Fruit fly (Drosophila melanogaster) whole organism, prepupa: ENCODE results near the gene Obp99b.
A peak's percentile ranks its signal among the peaks of the same experiment; 100 is the strongest.

Source experiments
- CG10669 ChIP-seq: fragments of 200-800 bp; sonication (Bioruptor generic); optimal IDR thresholded peaks from 3 replicates; lab custom pipeline; 2018; ENCODE audit warnings: missing biosample characterization, mild to moderate bottlenecking, missing genetic modification characterization, moderate library complexity
- CG11294 ChIP-seq: fragments of 200-800 bp; sonication (Bioruptor generic); IDR thresholded peaks from 2 replicates; pipeline ENCODE4 v1.3.6; 2022; ENCODE audit warnings: missing biosample characterization, missing genetic modification characterization
- CG11902 ChIP-seq: fragments of 200-800 bp; sonication (Bioruptor generic); optimal IDR thresholded peaks from 3 replicates; lab custom pipeline; 2016; ENCODE audit warnings: missing biosample characterization, missing genetic modification characterization
- CG15336 ChIP-seq: fragments of 200-800 bp; sonication (Bioruptor generic); IDR thresholded peaks from 2 replicates; pipeline ENCODE4 v1.3.6; 2022; ENCODE audit warnings: missing biosample characterization, missing genetic modification characterization
- CG32006 ChIP-seq: fragments of 200-800 bp; sonication (Bioruptor generic); optimal IDR thresholded peaks from 3 replicates; lab custom pipeline; 2017; ENCODE audit warnings: missing biosample characterization, mild to moderate bottlenecking, missing genetic modification characterization
- CG3919 ChIP-seq: fragments of 200-800 bp; sonication (Bioruptor generic); optimal IDR thresholded peaks from 3 replicates; lab custom pipeline; 2016; ENCODE audit warnings: missing biosample characterization, missing genetic modification characterization
- CG4318 ChIP-seq: fragments of 200-800 bp; sonication (Bioruptor generic); optimal IDR thresholded peaks from 3 replicates; lab custom pipeline; 2017; ENCODE audit warnings: missing biosample characterization, mild to moderate bottlenecking, missing genetic modification characterization
- CG6276 ChIP-seq: fragments of 200-800 bp; sonication (Bioruptor generic); optimal IDR thresholded peaks from 2 replicates; lab custom pipeline; 2017; ENCODE audit warnings: missing biosample characterization, mild to moderate bottlenecking, missing genetic modification characterization
- CG8119 ChIP-seq: fragments of 200-800 bp; sonication (Bioruptor generic); IDR thresholded peaks from 3 replicates; pipeline ENCODE4 v1.3.6; 2022; ENCODE audit warnings: missing biosample characterization, missing genetic modification characterization
- CG8632 ChIP-seq: fragments of 200-800 bp; sonication (Bioruptor generic); optimal IDR thresholded peaks from 3 replicates; lab custom pipeline; 2016; ENCODE audit warnings: missing biosample characterization, missing genetic modification characterization
- Eip75B ChIP-seq: fragments of 200-800 bp; sonication (Bioruptor generic); optimal IDR thresholded peaks from 3 replicates; lab custom pipeline; 2016; ENCODE audit warnings: missing biosample characterization, missing genetic modification characterization
- Eip78C ChIP-seq: fragments of 200-800 bp; sonication (Bioruptor generic); peaks from one replicate; lab custom pipeline; 2016; ENCODE audit warnings: missing biosample characterization, missing genetic modification characterization
- Ets96B ChIP-seq: fragments of 200-800 bp; optimal IDR thresholded peaks from 2 replicates; lab custom pipeline; 2019; ENCODE audit warnings: missing biosample characterization, mild to moderate bottlenecking, missing genetic modification characterization, moderate library complexity
- Hr38 ChIP-seq: sonication (Bioruptor generic); optimal IDR thresholded peaks from 2 replicates; lab custom pipeline; 2016; ENCODE audit warnings: missing biosample characterization, missing genetic modification characterization
- Hr39 ChIP-seq: fragments of 200-800 bp; sonication (Bioruptor generic); optimal IDR thresholded peaks from 2 replicates; lab custom pipeline; 2016; ENCODE audit warnings: missing biosample characterization, missing genetic modification characterization
- Hr4 ChIP-seq: fragments of 200-800 bp; sonication (Bioruptor generic); optimal IDR thresholded peaks from 3 replicates; lab custom pipeline; 2016; ENCODE audit warnings: missing biosample characterization, missing genetic modification characterization
- Met ChIP-seq: fragments of 200-800 bp; sonication (Bioruptor generic); optimal IDR thresholded peaks from 3 replicates; lab custom pipeline; 2016; ENCODE audit warnings: missing biosample characterization, missing genetic modification characterization
- Smox ChIP-seq: fragments of 200-800 bp; sonication (Bioruptor generic); optimal IDR thresholded peaks from 3 replicates; lab custom pipeline; 2016; ENCODE audit warnings: missing biosample characterization, missing genetic modification characterization
- Sox14 ChIP-seq: fragments of 200-800 bp; sonication (Bioruptor generic); optimal IDR thresholded peaks from 3 replicates; lab custom pipeline; 2016; ENCODE audit warnings: missing biosample characterization, missing genetic modification characterization
- acj6 ChIP-seq: fragments of 200-800 bp; sonication (Bioruptor generic); optimal IDR thresholded peaks from 3 replicates; lab custom pipeline; 2016; ENCODE audit warnings: missing biosample characterization, missing genetic modification characterization
- cyc ChIP-seq: fragments of 200-800 bp; sonication (Bioruptor generic); optimal IDR thresholded peaks from 3 replicates; lab custom pipeline; 2016; ENCODE audit warnings: missing biosample characterization, missing genetic modification characterization
- dac ChIP-seq: fragments of 200-800 bp; sonication (Bioruptor generic); optimal IDR thresholded peaks from 2 replicates; lab custom pipeline; 2017; ENCODE audit warnings: missing biosample characterization, mild to moderate bottlenecking, missing genetic modification characterization
- dsx ChIP-seq: fragments of 200-800 bp; optimal IDR thresholded peaks from 3 replicates; lab custom pipeline; 2019; ENCODE audit warnings: missing biosample characterization, mild to moderate bottlenecking, missing genetic modification characterization, moderate library complexity; ENCODE audit not compliant: poor library complexity, severe bottlenecking
- eg ChIP-seq: fragments of 200-800 bp; sonication (Bioruptor generic); IDR thresholded peaks from 3 replicates; pipeline ENCODE4 v1.3.6; 2022; ENCODE audit warnings: missing biosample characterization, missing genetic modification characterization
- esn ChIP-seq: fragments of 200-800 bp; sonication (Bioruptor generic); optimal IDR thresholded peaks from 2 replicates; lab custom pipeline; 2016; ENCODE audit warnings: missing biosample characterization, mild to moderate bottlenecking, missing genetic modification characterization, moderate library complexity
- lz ChIP-seq: fragments of 200-800 bp; sonication (Bioruptor generic); optimal IDR thresholded peaks from 3 replicates; lab custom pipeline; 2016; ENCODE audit warnings: missing biosample characterization, missing genetic modification characterization
- spab ChIP-seq: fragments of 200-800 bp; sonication (Bioruptor generic); optimal IDR thresholded peaks from 2 replicates; lab custom pipeline; 2017; ENCODE audit warnings: missing biosample characterization, mild to moderate bottlenecking, missing genetic modification characterization, missing genetic modification reagents
- topi ChIP-seq: fragments of 200-800 bp; sonication (Bioruptor generic); optimal IDR thresholded peaks from 3 replicates; lab custom pipeline; 2016; ENCODE audit warnings: missing biosample characterization, missing genetic modification characterization
- vri ChIP-seq: fragments of 200-800 bp; sonication (Bioruptor generic); optimal IDR thresholded peaks from 3 replicates; lab custom pipeline; 2016; ENCODE audit warnings: missing biosample characterization, mild to moderate bottlenecking, missing genetic modification characterization

Gene Obp99b

DNA sequence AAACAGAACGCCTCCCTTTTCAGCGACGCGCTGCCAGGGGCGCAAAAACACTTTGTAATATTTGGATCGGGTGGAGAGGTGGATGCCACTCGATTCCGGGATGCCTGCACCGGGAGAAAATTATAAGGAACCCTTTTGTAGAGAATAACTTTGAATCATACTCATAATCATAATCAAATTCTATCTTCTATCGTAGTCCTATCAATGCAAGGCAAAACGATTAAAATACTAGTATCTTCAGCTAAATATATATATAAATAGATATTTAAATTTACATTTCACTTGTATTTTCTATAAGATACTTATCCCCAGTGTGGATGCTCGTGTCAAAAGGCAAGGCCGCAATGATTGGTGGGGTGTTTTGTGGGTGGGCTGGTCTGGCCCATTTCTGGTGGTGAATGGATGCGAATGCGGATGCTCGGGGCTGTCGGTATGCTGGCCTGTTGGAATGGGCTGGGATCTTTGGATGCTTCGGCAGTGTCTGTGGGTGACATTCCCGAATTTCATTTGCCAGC lies 10.8 kb downstream of the Obp99b start:
- TF ChIP-seq Hr38 (GFP tag; lab: Kevin White, UChicago), result no peak

DNA sequence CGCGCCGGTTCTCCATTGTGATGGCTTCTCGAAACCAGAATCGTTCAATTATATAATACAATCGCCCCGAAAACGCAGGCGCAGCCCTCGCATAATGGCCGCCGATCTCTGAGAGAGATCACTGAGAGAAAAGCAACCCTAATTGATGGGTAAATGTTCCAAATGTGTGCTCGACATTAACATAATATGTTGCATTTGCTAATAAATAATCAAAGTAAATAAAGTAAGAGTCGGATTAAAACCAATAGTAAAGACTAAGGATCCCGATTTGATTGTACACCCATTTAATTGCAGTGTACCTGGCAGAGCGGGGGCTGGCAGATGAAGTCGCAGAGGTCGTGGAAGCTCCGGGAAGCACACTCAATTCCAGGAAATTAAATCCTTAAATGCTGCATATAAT lies 12.1 kb downstream of the Obp99b start:
- peak; percentile 45 for TF ChIP-seq cyc (GFP tag; lab: Kevin White, UChicago)
- TF ChIP-seq CG3919 (GFP tag; lab: Kevin White, UChicago), result peak; percentile 9
- TF ChIP-seq Met (GFP tag; lab: Kevin White, UChicago), result peak; percentile 40
- TF ChIP-seq topi (GFP tag; lab: Kevin White, UChicago), result peak; percentile 29
- peak; percentile 27 for TF ChIP-seq lz (GFP tag; lab: Kevin White, UChicago)
- TF ChIP-seq Hr39 (GFP tag; lab: Kevin White, UChicago), result no peak
- TF ChIP-seq Sox14, result no peak

- no peak for TF ChIP-seq CG6276 (GFP tag; lab: Kevin White, UChicago)
- TF ChIP-seq vri (GFP tag; lab: Kevin White, UChicago), result no peak
- no peak for TF ChIP-seq esn (GFP tag; lab: Kevin White, UChicago)
- TF ChIP-seq dac, result no peak
- no peak for TF ChIP-seq dsx (GFP tag; lab: Kevin White, UChicago)
- no peak for TF ChIP-seq Ets96B (tag; lab: Kevin White, UChicago)
- TF ChIP-seq Hr38 (GFP tag; lab: Kevin White, UChicago), result no peak
- no peak for TF ChIP-seq Eip75B (GFP tag; lab: Kevin White, UChicago)
- TF ChIP-seq, all 60 proteins: peak for 0
Observed at dm6 chr3R:29701739-29702138, 15.0 kb downstream of the Obp99b start.

DNA sequence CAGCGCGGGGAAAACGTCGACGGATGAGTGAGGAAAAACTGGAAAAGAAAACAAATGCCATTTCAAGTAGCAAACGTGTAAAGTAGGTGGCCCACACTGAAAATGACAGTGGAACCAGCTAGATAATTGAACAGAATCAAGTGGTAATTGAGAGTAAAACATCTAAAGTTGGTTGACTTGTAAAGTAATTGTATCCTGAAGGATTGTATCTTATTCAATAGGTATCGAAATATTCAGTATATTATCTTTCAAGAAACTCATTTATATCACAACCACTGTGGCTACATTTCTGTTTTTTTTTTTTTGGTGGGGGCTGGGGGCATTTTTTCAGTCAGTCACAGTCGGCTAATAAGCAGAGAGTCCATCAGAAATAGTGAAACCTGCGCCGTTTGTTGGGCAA lies 17.5 kb downstream of the Obp99b start:
- TF ChIP-seq CG8119 (GFP tag; lab: Robert Waterston, UW) (peak; percentile 42; the same call in 1 of the 3 replicates), Eip78C (GFP tag; lab: Kevin White, UChicago) (peak; percentile 15), eg (GFP tag; lab: Robert Waterston, UW) (peak; percentile 68; the same call in 2 of the 3 replicates), CG15336 (GFP tag; lab: Robert Waterston, UW) (peak; percentile 47; the same call in 1 of the 2 replicates), CG32006 (peak; percentile 26), lz (GFP tag; lab: Kevin White, UChicago) (no peak), CG3919 (GFP tag; lab: Kevin White, UChicago) (no peak), Hr4 (GFP tag; lab: Kevin White, UChicago) (peak; percentile 12), vri (GFP tag; lab: Kevin White, UChicago) (no peak), acj6 (GFP tag; lab: Kevin White, UChicago) (no peak)

DNA sequence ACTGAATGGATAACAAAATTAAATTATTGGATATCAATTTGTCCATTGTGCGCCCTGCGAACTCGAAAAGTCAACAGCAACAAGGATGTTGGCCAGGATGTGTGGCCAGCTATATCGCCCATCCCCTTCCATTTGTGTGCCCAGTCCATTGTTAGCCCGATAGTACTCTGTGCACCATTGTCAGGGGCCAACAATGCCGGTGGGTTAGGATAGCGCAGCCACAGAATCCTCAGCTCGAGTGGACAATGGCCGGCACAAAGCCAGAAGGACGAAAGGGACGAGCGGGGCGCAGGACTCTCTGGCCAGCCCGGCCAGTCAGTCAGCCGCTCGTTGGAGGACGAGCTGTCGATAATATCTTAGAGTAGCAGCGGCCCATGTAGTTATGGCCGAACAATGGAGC lies 18.9 kb downstream of the Obp99b start:
- TF ChIP-seq CG8632, result no peak
- TF ChIP-seq Smox (GFP tag; lab: Kevin White, UChicago), result no peak
- TF ChIP-seq Ets96B (tag; lab: Kevin White, UChicago), result no peak
- no peak for TF ChIP-seq CG3919 (GFP tag; lab: Kevin White, UChicago)
- TF ChIP-seq CG11902 (GFP tag; lab: Kevin White, UChicago), result no peak
- TF ChIP-seq CG10669 (GFP tag; lab: Kevin White, UChicago), result no peak
- TF ChIP-seq CG11294 (GFP tag; lab: Robert Waterston, UW), result no peak

- peak; percentile 8 for TF ChIP-seq Hr39 (GFP tag; lab: Kevin White, UChicago)
- no peak for TF ChIP-seq spab
- TF ChIP-seq Hr38 (GFP tag; lab: Kevin White, UChicago), result no peak
- TF ChIP-seq CG4318 (GFP tag; lab: Kevin White, UChicago), result no peak
- TF ChIP-seq esn (GFP tag; lab: Kevin White, UChicago), result no peak
Observed at dm6 chr3R:29696359-29696758, 20.3 kb downstream of the Obp99b start.
